Worm (Caenorhabditis elegans): ENCODE data around the gene F52D10.4.

The F52D10.4 gene

DNA sequence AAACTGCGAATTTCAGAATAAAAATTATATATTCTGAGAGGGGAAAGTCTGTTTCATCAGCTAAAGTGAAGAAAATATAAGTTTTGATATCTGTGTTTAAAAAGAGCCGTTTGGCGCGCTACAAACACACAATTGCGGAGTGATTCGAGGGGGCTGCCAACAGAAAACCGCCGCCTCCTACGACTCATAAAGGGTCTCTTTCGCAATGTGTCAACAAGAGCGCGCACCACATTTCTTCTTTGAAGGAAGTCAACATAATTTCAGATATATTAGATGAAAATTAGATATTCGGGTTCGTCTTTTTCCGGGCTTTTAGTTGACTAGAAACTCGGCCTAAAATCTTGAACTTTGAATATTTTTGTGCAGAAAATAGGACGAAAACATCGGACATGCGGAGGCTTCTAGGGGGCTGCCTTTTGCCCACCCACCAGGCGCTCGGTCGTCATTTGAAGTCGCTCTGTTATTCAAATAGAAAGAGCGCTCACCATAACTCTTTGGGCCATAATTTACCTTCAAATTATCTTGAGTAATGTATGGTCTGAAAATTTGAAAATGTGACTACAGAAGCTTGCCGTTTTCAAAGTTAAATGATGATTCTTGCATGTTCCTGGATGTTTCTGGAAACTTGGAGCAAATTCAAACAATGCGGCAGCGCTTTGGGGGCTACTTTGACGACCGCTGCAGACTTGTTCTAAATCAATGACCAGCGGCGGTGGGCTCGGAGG is 11.3 kb upstream of the F52D10.4 start (continued):
- TF ChIP-seq ama-1 (optimal IDR thresholded peaks at IDR 0.05) (no peak), lin-15B (tag; optimal IDR thresholded peaks at IDR 0.05) (peak; percentile 61), duxl-1 (tag; optimal IDR thresholded peaks at IDR 0.05; ENCODE audit: poor library complexity) (peak; percentile 80), spr-1 (tag; optimal IDR thresholded peaks at IDR 0.05) (peak; percentile 95), ceh-82 (tag; optimal IDR thresholded peaks at IDR 0.05) (no peak), zag-1 (tag; optimal IDR thresholded peaks at IDR 0.05) (peak; percentile 82), spr-3 (GFP tag; optimal IDR thresholded peaks at IDR 0.05) (peak; percentile 95), mxl-2 (GFP tag; conservative IDR thresholded peaks at IDR 0.05) (peak; percentile 69), snpc-1.2 (GFP tag; IDR thresholded peaks at IDR 0.05) (no peak), cey-2 (tag; optimal IDR thresholded peaks at IDR 0.05; ENCODE audit: borderline replicate concordance, insufficient read depth) (no peak), fos-1 (tag; optimal IDR thresholded peaks at IDR 0.05) (peak; percentile 80), R02D3.7 (tag; optimal IDR thresholded peaks at IDR 0.05) (peak; percentile 32), attf-4 (tag; optimal IDR thresholded peaks at IDR 0.05) (peak; percentile 44), Y48G9A.11 (GFP tag; IDR thresholded peaks at IDR 0.05) (peak; percentile 54; the same call in 1 of the 2 replicates), F10B5.3 (tag; optimal IDR thresholded peaks at IDR 0.05) (peak; percentile 78), nhr-77 (tag; optimal IDR thresholded peaks at IDR 0.05) (peak; percentile 91), daf-16 (GFP tag; optimal IDR thresholded peaks at IDR 0.05) (peak; percentile 83 to 85), daf-16 (tag; optimal IDR thresholded peaks at IDR 0.05) (peak; percentile 77), zfp-2 (tag; optimal IDR thresholded peaks at IDR 0.05) (peak; percentile 73), daf-8 (GFP tag; IDR thresholded peaks at IDR 0.05) (peak; percentile 91), ces-1 (GFP tag; optimal IDR thresholded peaks at IDR 0.05) (no peak), dmd-6 (GFP tag; IDR thresholded peaks at IDR 0.05) (peak; percentile 83), nhr-76 (tag; optimal IDR thresholded peaks at IDR 0.05) (no peak), rbr-2 (tag; optimal IDR thresholded peaks at IDR 0.05) (peak; percentile 97), nhr-6 (tag; optimal IDR thresholded peaks at IDR 0.05) (peak; percentile 84), ZK546.5 (tag; optimal IDR thresholded peaks at IDR 0.05) (peak; percentile 8 to 79)

- TF ChIP-seq D1046.2 (GFP tag; IDR thresholded peaks at IDR 0.05) (no peak), Y75B8A.6 (GFP tag; IDR thresholded peaks at IDR 0.05) (no peak), T20F7.1 (GFP tag; optimal IDR thresholded peaks at IDR 0.05) (no peak), unc-62 (GFP tag; optimal IDR thresholded peaks at IDR 0.05 in 1 of 2) (no peak), unc-62 (tag; optimal IDR thresholded peaks at IDR 0.05) (no peak), ztf-7 (tag; optimal IDR thresholded peaks at IDR 0.05) (no peak), aha-1 (tag) (peak; percentile 13), duxl-1 (tag; optimal IDR thresholded peaks at IDR 0.05; ENCODE audit: poor library complexity) (no peak), lim-7 (GFP tag; IDR thresholded peaks at IDR 0.05) (no peak), mdt-29 (GFP tag; IDR thresholded peaks at IDR 0.05) (no peak), Y48G9A.11 (GFP tag; IDR thresholded peaks at IDR 0.05) (no peak), ceh-82 (tag; optimal IDR thresholded peaks at IDR 0.05) (no peak), nhr-6 (tag; optimal IDR thresholded peaks at IDR 0.05) (no peak), tra-1 (GFP tag; IDR thresholded peaks at IDR 0.05) (0 out of 2 replicates have a peak, but pooled peaks have one; percentile 31), mxl-3 (GFP tag; optimal IDR thresholded peaks at IDR 0.05) (no peak), nhr-11 (tag; optimal IDR thresholded peaks at IDR 0.05) (no peak), dpl-1 (GFP tag; optimal IDR thresholded peaks at IDR 0.05) (no peak)
Measured at ce11 chrX:11606815-11607499, 10.3 kb upstream of the F52D10.4 start.

- no peak for TF ChIP-seq Y75B8A.6 (GFP tag; IDR thresholded peaks at IDR 0.05)
- no peak for TF ChIP-seq F44E2.7 (GFP tag; IDR thresholded peaks at IDR 0.05)
- TF ChIP-seq rbr-2 (tag; optimal IDR thresholded peaks at IDR 0.05): no peak
- no peak for TF ChIP-seq unc-62 (GFP tag; optimal IDR thresholded peaks at IDR 0.05 in 1 of 2)
- TF ChIP-seq unc-62 (tag; optimal IDR thresholded peaks at IDR 0.05): no peak
- no peak for TF ChIP-seq spr-3 (GFP tag; optimal IDR thresholded peaks at IDR 0.05)
- no peak for TF ChIP-seq daf-19 (GFP tag; conservative IDR thresholded peaks at IDR 0.05)
- TF ChIP-seq nhr-76 (tag; optimal IDR thresholded peaks at IDR 0.05): no peak
- TF ChIP-seq aly-2 (tag; optimal IDR thresholded peaks at IDR 0.05): no peak
- no peak for TF ChIP-seq tra-1 (GFP tag; IDR thresholded peaks at IDR 0.05)
- TF ChIP-seq nhr-42 (GFP tag; IDR thresholded peaks at IDR 0.05): no peak
- TF ChIP-seq T26A8.4 (GFP tag; IDR thresholded peaks at IDR 0.05): no peak
- TF ChIP-seq nhr-77 (tag; optimal IDR thresholded peaks at IDR 0.05): no peak
- no peak for TF ChIP-seq dmd-6 (GFP tag; IDR thresholded peaks at IDR 0.05)
- TF ChIP-seq nhr-111 (GFP tag; optimal IDR thresholded peaks at IDR 0.05): no peak
- TF ChIP-seq ceh-62 (tag; optimal IDR thresholded peaks at IDR 0.05): no peak
- TF ChIP-seq ces-1 (GFP tag; optimal IDR thresholded peaks at IDR 0.05): no peak
- no peak for TF ChIP-seq hmg-1.1 (GFP tag; IDR thresholded peaks at IDR 0.05)
Measured at ce11 chrX:11607500-11607823, 9.8 kb upstream of the F52D10.4 start.
